Worm (Caenorhabditis elegans): ENCODE measurements around the gene T02G5.7.

Gene T02G5.7

ce11 chrII:7112780-7113179 is 37.4 kb downstream of the T02G5.7 start, which contains the start of gene F10E7.6:
Gene F10E7.6, plus strand, starts transcription at chrII:7113080.
- TF ChIP-seq ZK546.5 (tag; optimal IDR thresholded peaks at IDR 0.05), result no peak
- TF ChIP-seq snpc-4 (tag; optimal IDR thresholded peaks at IDR 0.05), result no peak
- no peak for TF ChIP-seq mml-1 (tag; optimal IDR thresholded peaks at IDR 0.05)
- no peak for TF ChIP-seq nhr-77 (tag; optimal IDR thresholded peaks at IDR 0.05)
- TF ChIP-seq ztf-11 (tag; optimal IDR thresholded peaks at IDR 0.05), result no peak
- TF ChIP-seq ama-1 (optimal IDR thresholded peaks at IDR 0.05), result no peak

DNA sequence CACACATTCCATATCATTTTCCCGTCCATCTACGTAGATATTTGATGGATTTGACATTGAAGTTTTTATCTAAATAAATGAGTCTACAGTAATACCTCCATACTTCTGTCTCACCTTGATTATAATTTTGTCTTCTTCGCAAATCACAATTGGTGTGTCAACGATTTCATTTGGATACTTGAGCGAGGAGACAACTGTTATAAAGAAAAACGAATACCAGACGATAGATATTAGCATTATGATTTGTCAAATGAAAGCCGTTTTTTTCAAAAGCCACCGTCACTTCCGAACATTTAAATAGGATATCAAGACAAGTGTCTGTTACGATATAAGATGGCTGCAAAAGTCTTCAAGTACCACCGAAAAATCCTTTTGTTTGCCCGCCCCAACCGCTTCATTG is 40.2 kb downstream of the T02G5.7 start, which contains the start of gene cutl-5:
Gene cutl-5, minus strand, starts transcription at position 269 of the 400 bp plus-strand sequence.
- TF ChIP-seq lsy-12 (tag; optimal IDR thresholded peaks at IDR 0.05) (no peak), egl-27 (tag; optimal IDR thresholded peaks at IDR 0.05) (no peak), aly-2 (tag; optimal IDR thresholded peaks at IDR 0.05) (no peak), ceh-28 (tag; optimal IDR thresholded peaks at IDR 0.05) (no peak), nhr-25 (tag; optimal IDR thresholded peaks at IDR 0.05) (no peak), nhr-237 (tag; optimal IDR thresholded peaks at IDR 0.05) (no peak), fos-1 (tag; optimal IDR thresholded peaks at IDR 0.05) (no peak), nhr-76 (tag; optimal IDR thresholded peaks at IDR 0.05) (no peak), egl-5 (tag; optimal IDR thresholded peaks at IDR 0.05) (no peak), elt-2 (tag; optimal IDR thresholded peaks at IDR 0.05) (no peak), mdl-1 (tag; optimal IDR thresholded peaks at IDR 0.05) (no peak), eor-1 (tag; optimal IDR thresholded peaks at IDR 0.05) (no peak), fkh-10 (GFP tag; optimal IDR thresholded peaks at IDR 0.05) (no peak), snpc-4 (tag; optimal IDR thresholded peaks at IDR 0.05) (no peak), ZK546.5 (tag; optimal IDR thresholded peaks at IDR 0.05) (no peak)

DNA sequence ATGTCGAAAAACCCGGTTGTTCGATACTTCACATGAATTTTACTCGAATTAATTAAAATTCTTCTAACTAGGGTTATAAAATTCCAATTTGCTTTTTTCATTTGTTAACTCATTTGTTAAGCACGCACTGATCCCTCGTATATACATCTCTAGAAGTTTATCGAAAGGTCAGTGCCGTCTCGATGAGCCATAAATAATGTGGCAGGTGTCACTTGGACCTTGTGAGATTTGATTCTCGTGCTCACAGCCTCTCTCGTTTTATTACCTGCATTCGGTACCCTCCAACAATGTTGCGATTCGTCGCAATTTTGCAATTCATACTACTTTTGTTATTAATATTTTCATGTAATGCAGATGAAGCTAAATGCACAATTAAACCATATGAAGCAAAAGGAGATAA is 40.9 kb downstream of the T02G5.7 start, which contains the start of gene spon-1:
Gene spon-1, plus strand, starts transcription at position 208 of the 400 bp plus-strand sequence.
- no peak for TF ChIP-seq aly-2 (tag; optimal IDR thresholded peaks at IDR 0.05)
- no peak for TF ChIP-seq nhr-77 (tag; optimal IDR thresholded peaks at IDR 0.05)
- TF ChIP-seq nfya-1 (tag; optimal IDR thresholded peaks at IDR 0.05; ENCODE audit: insufficient read depth), result no peak
- no peak for TF ChIP-seq unc-39 (tag; optimal IDR thresholded peaks at IDR 0.05)
- TF ChIP-seq jun-1 (tag; optimal IDR thresholded peaks at IDR 0.05), result no peak
- TF ChIP-seq sea-2 (GFP tag; optimal IDR thresholded peaks at IDR 0.05), result no peak
- no peak for TF ChIP-seq zag-1 (tag; optimal IDR thresholded peaks at IDR 0.05)
- TF ChIP-seq nhr-25 (tag; optimal IDR thresholded peaks at IDR 0.05), result no peak
- TF ChIP-seq nhr-28 (tag; optimal IDR thresholded peaks at IDR 0.05), result no peak
- no peak for TF ChIP-seq fkh-10 (GFP tag; optimal IDR thresholded peaks at IDR 0.05)
- TF ChIP-seq nhr-67 (tag; optimal IDR thresholded peaks at IDR 0.05), result no peak
- TF ChIP-seq lsy-12 (tag; optimal IDR thresholded peaks at IDR 0.05), result no peak
- no peak for TF ChIP-seq lin-15B (tag; optimal IDR thresholded peaks at IDR 0.05)
- no peak for TF ChIP-seq nhr-12 (tag; optimal IDR thresholded peaks at IDR 0.05)
- no peak for TF ChIP-seq lin-39 (tag; optimal IDR thresholded peaks at IDR 0.05)

- no peak for TF ChIP-seq hmg-11 (tag; optimal IDR thresholded peaks at IDR 0.05)
- no peak for TF ChIP-seq elt-2 (tag; optimal IDR thresholded peaks at IDR 0.05)
- TF ChIP-seq eor-1 (tag; optimal IDR thresholded peaks at IDR 0.05), result no peak
- no peak for TF ChIP-seq jun-1 (tag; optimal IDR thresholded peaks at IDR 0.05)
- TF ChIP-seq nhr-76 (tag; optimal IDR thresholded peaks at IDR 0.05), result no peak
- TF ChIP-seq nhr-237 (tag; optimal IDR thresholded peaks at IDR 0.05), result no peak
- no peak for TF ChIP-seq nhr-25 (tag; optimal IDR thresholded peaks at IDR 0.05)
- no peak for TF ChIP-seq lsy-12 (tag; optimal IDR thresholded peaks at IDR 0.05)
- TF ChIP-seq ama-1 (optimal IDR thresholded peaks at IDR 0.05), result no peak
- TF ChIP-seq daf-12 (tag; optimal IDR thresholded peaks at IDR 0.05), result no peak
- TF ChIP-seq fkh-10 (GFP tag; optimal IDR thresholded peaks at IDR 0.05), result no peak
- TF ChIP-seq nhr-67 (tag; optimal IDR thresholded peaks at IDR 0.05), result no peak
- no peak for TF ChIP-seq lin-15B (tag; optimal IDR thresholded peaks at IDR 0.05)
- no peak for TF ChIP-seq ZK546.5 (tag; optimal IDR thresholded peaks at IDR 0.05)
- TF ChIP-seq nhr-23 (tag; optimal IDR thresholded peaks at IDR 0.05), result no peak
- no peak for TF ChIP-seq pqm-1 (tag; optimal IDR thresholded peaks at IDR 0.05)
- TF ChIP-seq skn-1 (tag; optimal IDR thresholded peaks at IDR 0.05), result no peak
- TF ChIP-seq fos-1 (tag; optimal IDR thresholded peaks at IDR 0.05), result no peak
These were observed 44.1 kb downstream of the T02G5.7 start for ce11 chrII:7119525-7119924.

DNA sequence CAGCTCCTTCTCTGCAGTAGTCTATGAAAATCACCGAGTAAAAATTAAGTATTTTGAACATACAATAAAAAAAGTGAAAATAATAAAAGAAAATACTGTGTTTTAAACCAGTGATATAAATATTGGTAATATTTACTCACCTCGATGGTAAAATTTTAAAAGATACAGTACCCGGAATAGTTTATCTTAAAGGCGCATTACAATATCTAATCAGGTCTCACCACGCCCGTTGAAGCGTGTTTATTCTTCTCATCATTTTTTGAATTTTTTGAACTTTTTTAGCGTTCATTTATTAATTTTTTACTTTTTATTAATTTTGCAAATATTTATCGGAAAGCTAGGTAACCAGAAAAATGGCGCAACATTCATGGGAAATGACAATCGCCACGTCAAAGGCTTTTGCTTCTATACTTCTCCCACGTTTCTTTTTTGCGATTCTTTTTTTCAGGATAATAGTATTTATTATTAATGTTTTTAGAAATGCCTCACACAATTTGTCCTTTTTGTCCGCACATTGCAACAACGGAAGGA is 46.4 kb downstream of the T02G5.7 start, which contains the start of gene F10E7.2:
Gene F10E7.2, plus strand, starts transcription at position 481 of the 531 bp plus-strand sequence.
- TF ChIP-seq eor-1 (tag; optimal IDR thresholded peaks at IDR 0.05) (no peak), nhr-237 (tag; optimal IDR thresholded peaks at IDR 0.05) (no peak), elt-3 (tag; optimal IDR thresholded peaks at IDR 0.05) (no peak), R02D3.7 (tag; optimal IDR thresholded peaks at IDR 0.05) (no peak), jun-1 (tag; optimal IDR thresholded peaks at IDR 0.05) (no peak), elt-1 (tag; optimal IDR thresholded peaks at IDR 0.05) (no peak), nhr-23 (tag; optimal IDR thresholded peaks at IDR 0.05) (no peak), pha-4 (tag; optimal IDR thresholded peaks at IDR 0.05) (no peak), mml-1 (tag; optimal IDR thresholded peaks at IDR 0.05) (no peak), nhr-67 (tag; optimal IDR thresholded peaks at IDR 0.05) (no peak), fkh-10 (GFP tag; optimal IDR thresholded peaks at IDR 0.05) (no peak), fkh-2 (tag; optimal IDR thresholded peaks at IDR 0.05) (no peak), elt-2 (tag; optimal IDR thresholded peaks at IDR 0.05) (no peak), skn-1 (tag; optimal IDR thresholded peaks at IDR 0.05) (no peak), tbx-2 (tag; optimal IDR thresholded peaks at IDR 0.05) (no peak), snpc-4 (tag; optimal IDR thresholded peaks at IDR 0.05) (no peak), egl-27 (tag; optimal IDR thresholded peaks at IDR 0.05) (no peak), unc-39 (tag; optimal IDR thresholded peaks at IDR 0.05) (no peak), hmg-11 (tag; optimal IDR thresholded peaks at IDR 0.05) (no peak), nhr-76 (tag; optimal IDR thresholded peaks at IDR 0.05) (no peak)
